Fruit fly (Drosophila melanogaster) whole organism, embryonic: Measurements from ENCODE around the gene Ir75d.

ENCODE experiments used
- ATbp ChIP-seq: fragments of 200-800 bp; sonication (Bioruptor generic); optimal IDR thresholded peaks from 2 replicates; lab custom pipeline; 2017; ENCODE audit warnings: missing biosample characterization, mild to moderate bottlenecking, missing genetic modification characterization, missing genetic modification reagents
- Abd-B ChIP-seq: fragments of 200-800 bp; sonication (Bioruptor generic); optimal IDR thresholded peaks from 2 replicates; lab custom pipeline; 2018; ENCODE audit warnings: missing biosample characterization, mild to moderate bottlenecking, missing genetic modification characterization, moderate library complexity
- Antp ChIP-seq: fragments of 200-800 bp; sonication (Bioruptor generic); optimal IDR thresholded peaks from 3 replicates; lab custom pipeline; 2016; ENCODE audit warnings: missing biosample characterization, missing genetic modification characterization
- Atf3 ChIP-seq: fragments of 200-800 bp; sonication (Bioruptor generic); optimal IDR thresholded peaks from 3 replicates; lab custom pipeline; 2016; ENCODE audit warnings: missing biosample characterization, missing genetic modification characterization
- B-H2 ChIP-seq: fragments of 200-800 bp; sonication (Bioruptor generic); optimal IDR thresholded peaks from 2 replicates; lab custom pipeline; 2018; ENCODE audit warnings: missing biosample characterization, mild to moderate bottlenecking, missing genetic modification characterization
- CG1024 ChIP-seq: fragments of 200-800 bp; sonication (Bioruptor generic); IDR thresholded peaks from 2 replicates; pipeline ENCODE4 v1.3.6; 2022; ENCODE audit warnings: missing biosample characterization, missing genetic modification characterization
- CG10959 ChIP-seq: fragments of 200-800 bp; sonication (Bioruptor generic); IDR thresholded peaks from 2 replicates; pipeline ENCODE4 v1.3.6; 2022; ENCODE audit warnings: missing biosample characterization, missing genetic modification characterization
- CG12391 ChIP-seq: fragments of 200-800 bp; sonication (Bioruptor generic); optimal IDR thresholded peaks from 3 replicates; lab custom pipeline; 2018; ENCODE audit warnings: missing biosample characterization, mild to moderate bottlenecking, missing genetic modification characterization, moderate library complexity
- CG16815 ChIP-seq: fragments of 200-800 bp; sonication (Bioruptor generic); optimal IDR thresholded peaks from 3 replicates; lab custom pipeline; 2017; ENCODE audit warnings: missing biosample characterization, mild to moderate bottlenecking, missing genetic modification characterization
- CG16863 ChIP-seq: fragments of 200-800 bp; sonication (Bioruptor generic); optimal IDR thresholded peaks from 3 replicates; lab custom pipeline; 2016; ENCODE audit warnings: missing biosample characterization, missing genetic modification characterization
- CG17186 ChIP-seq: fragments of 200-800 bp; sonication (Bioruptor generic); optimal IDR thresholded peaks from 3 replicates; lab custom pipeline; 2017; ENCODE audit warnings: missing biosample characterization, missing genetic modification reagents, missing genetic modification characterization
- CG30020 ChIP-seq: fragments of 200-800 bp; optimal IDR thresholded peaks from 2 replicates; lab custom pipeline; 2019; ENCODE audit warnings: missing biosample characterization, mild to moderate bottlenecking, missing genetic modification characterization, moderate library complexity
- CG31224 ChIP-seq: fragments of 200-800 bp; sonication (Bioruptor generic); IDR thresholded peaks from 2 replicates; pipeline ENCODE4 v1.3.6; 2022; ENCODE audit warnings: missing biosample characterization, missing genetic modification characterization
- CG32772 ChIP-seq: fragments of 200-800 bp; sonication (Bioruptor generic); IDR thresholded peaks from 2 replicates; pipeline ENCODE4 v1.3.6; 2022; ENCODE audit warnings: missing biosample characterization, missing genetic modification characterization
- CG4424 ChIP-seq: fragments of 200-800 bp; sonication (Bioruptor generic); optimal IDR thresholded peaks from 3 replicates; lab custom pipeline; 2016; ENCODE audit warnings: missing biosample characterization, missing genetic modification characterization
- CG4820 ChIP-seq: fragments of 200-800 bp; sonication (Bioruptor generic); optimal IDR thresholded peaks from 3 replicates; lab custom pipeline; 2016; ENCODE audit warnings: missing biosample characterization, missing genetic modification characterization
- CG5180 ChIP-seq: fragments of 200-800 bp; sonication (Bioruptor generic); optimal IDR thresholded peaks from 3 replicates; lab custom pipeline; 2017; ENCODE audit warnings: missing biosample characterization, missing genetic modification characterization, mild to moderate bottlenecking, moderate library complexity, missing genetic modification reagents
- CG5245 ChIP-seq: fragments of 200-800 bp; sonication (Bioruptor generic); optimal IDR thresholded peaks from 3 replicates; lab custom pipeline; 2016; ENCODE audit warnings: missing biosample characterization, missing genetic modification characterization
- CG6683 ChIP-seq: fragments of 200-800 bp; sonication (Bioruptor generic); optimal IDR thresholded peaks from 2 replicates; lab custom pipeline; 2017; ENCODE audit warnings: missing biosample characterization, mild to moderate bottlenecking, missing genetic modification characterization, missing genetic modification reagents
- CG7357 ChIP-seq: fragments of 200-800 bp; sonication (Bioruptor generic); IDR thresholded peaks from 3 replicates; pipeline ENCODE4 v1.3.6; 2022; ENCODE audit warnings: missing biosample characterization, missing genetic modification characterization
- CG9727 ChIP-seq: fragments of 200-800 bp; sonication (Bioruptor generic); optimal IDR thresholded peaks from 3 replicates; lab custom pipeline; 2017; ENCODE audit warnings: missing biosample characterization, mild to moderate bottlenecking, missing genetic modification characterization
- CHES-1-like ChIP-seq: fragments of 200-800 bp; sonication (Bioruptor generic); optimal IDR thresholded peaks from 2 replicates; lab custom pipeline; 2016; ENCODE audit warnings: missing biosample characterization, missing genetic modification characterization
- CoRest ChIP-seq: fragments of 200-800 bp; sonication (Bioruptor generic); optimal IDR thresholded peaks from 3 replicates; lab custom pipeline; 2018; ENCODE audit warnings: missing biosample characterization, mild to moderate bottlenecking, missing genetic modification characterization, moderate library complexity
- D19A ChIP-seq: fragments of 200-800 bp; optimal IDR thresholded peaks from 3 replicates; lab custom pipeline; 2019; ENCODE audit warnings: missing biosample characterization, mild to moderate bottlenecking, missing genetic modification characterization, moderate library complexity
- Dad ChIP-seq: fragments of 200-800 bp; sonication (Bioruptor generic); optimal IDR thresholded peaks from 3 replicates; lab custom pipeline; 2016; ENCODE audit warnings: missing biosample characterization, missing genetic modification characterization
- E2f2 ChIP-seq: fragments of 200-800 bp; sonication (Bioruptor generic); IDR thresholded peaks from 2 replicates; pipeline ENCODE4 v1.3.6; 2022; ENCODE audit warnings: missing biosample characterization, missing genetic modification characterization
- ERR ChIP-seq: fragments of 200-800 bp; sonication (Bioruptor generic); optimal IDR thresholded peaks from 2 replicates; lab custom pipeline; 2016; ENCODE audit warnings: missing biosample characterization, missing genetic modification characterization
- Hmr ChIP-seq: fragments of 200-800 bp; sonication (Bioruptor generic); optimal IDR thresholded peaks from 3 replicates; lab custom pipeline; 2017; ENCODE audit warnings: mild to moderate bottlenecking, missing biosample characterization, missing genetic modification reagents, missing genetic modification characterization
- Kr ChIP-seq: fragments of 200-800 bp; sonication (Bioruptor generic); optimal IDR thresholded peaks from 2 replicates; lab custom pipeline; 2017; ENCODE audit warnings: missing biosample characterization, mild to moderate bottlenecking, missing genetic modification characterization
- Scr ChIP-seq: fragments of 200-800 bp; sonication (Bioruptor generic); IDR thresholded peaks from 2 replicates; pipeline ENCODE4 v1.3.6; 2022; ENCODE audit warnings: missing biosample characterization, missing genetic modification characterization; ENCODE audit not compliant: partially characterized antibody
- Tbp ChIP-seq: fragments of >200 bp; optimal IDR thresholded peaks from 2 replicates; lab custom pipeline; 2018; ENCODE audit warnings: missing biosample characterization, missing genetic modification characterization
- ash1 ChIP-seq: fragments of 200-800 bp; sonication (Bioruptor generic); optimal IDR thresholded peaks from 2 replicates; lab custom pipeline; 2018; ENCODE audit warnings: missing biosample characterization, mild to moderate bottlenecking, missing genetic modification characterization
- bsh ChIP-seq, 2 experiments: fragments of 200-800 bp; sonication (Bioruptor generic); optimal IDR thresholded peaks; 2 replicates each; lab custom pipeline; 2017 to 2018; ENCODE audit warnings: mild to moderate bottlenecking in 2 of 2, missing biosample characterization in 2 of 2, missing genetic modification characterization in 2 of 2, moderate library complexity in 1 of 2
- ci ChIP-seq: fragments of 200-800 bp; sonication (Bioruptor generic); IDR thresholded peaks from 3 replicates; pipeline ENCODE4 v1.3.6; 2022; ENCODE audit warnings: missing biosample characterization, missing genetic modification characterization
- da ChIP-seq: fragments of 200-800 bp; sonication (Bioruptor generic); optimal IDR thresholded peaks from 2 replicates; lab custom pipeline; 2016; ENCODE audit warnings: missing biosample characterization, missing genetic modification characterization
- h ChIP-seq: fragments of >200 bp; optimal IDR thresholded peaks from 2 replicates; lab custom pipeline; 2017
- insv ChIP-seq, 2 experiments: fragments of 200-800 bp; sonication (Bioruptor generic); optimal IDR thresholded peaks; 3 replicates each; lab custom pipeline; 2016 to 2018; ENCODE audit warnings: missing biosample characterization in 2 of 2, missing genetic modification characterization in 2 of 2
- inv ChIP-seq: fragments of 200-800 bp; sonication (Bioruptor generic); IDR thresholded peaks from 2 replicates; pipeline ENCODE4 v1.3.6; 2022; ENCODE audit warnings: missing biosample characterization, missing genetic modification characterization; ENCODE audit not compliant: partially characterized antibody
- jigr1 ChIP-seq: fragments of 200-800 bp; sonication (Bioruptor generic); IDR thresholded peaks from 3 replicates; pipeline ENCODE4 v1.3.6; 2022; ENCODE audit warnings: missing biosample characterization, missing genetic modification characterization
- lov ChIP-seq, 2 experiments: fragments of 200-800 bp in 1 of 2; fragments of >200 bp in 1 of 2; sonication (Bioruptor generic) in 1 of 2; IDR thresholded peaks in 1 of 2; optimal IDR thresholded peaks in 1 of 2; 2 replicates in 1 of 2; 3 replicates in 1 of 2; pipeline versions ENCODE4 v1.3.6 to Lab custom; 2017 to 2022; ENCODE audit warnings: missing biosample characterization in 1 of 2, missing genetic modification characterization in 1 of 2
- mld ChIP-seq: fragments of 200-800 bp; sonication (Bioruptor generic); IDR thresholded peaks from 3 replicates; pipeline ENCODE4 v1.3.6; 2022; ENCODE audit warnings: missing biosample characterization, missing genetic modification characterization; ENCODE audit not compliant: partially characterized antibody
- otp ChIP-seq: fragments of 200-800 bp; sonication (Bioruptor generic); IDR thresholded peaks from 3 replicates; pipeline ENCODE4, ENCODE4 v1.3.6; 2022; ENCODE audit warnings: missing biosample characterization, missing genetic modification characterization
- pnt ChIP-seq: fragments of 200-800 bp; sonication (Bioruptor generic); optimal IDR thresholded peaks from 3 replicates; lab custom pipeline; 2016; ENCODE audit warnings: missing biosample characterization, missing genetic modification characterization
- pum ChIP-seq: fragments of 200-800 bp; sonication (Bioruptor generic); optimal IDR thresholded peaks from 2 replicates; lab custom pipeline; 2016; ENCODE audit warnings: missing biosample characterization, missing genetic modification characterization
- tio ChIP-seq: fragments of 200-800 bp; sonication (Bioruptor generic); optimal IDR thresholded peaks from 2 replicates; lab custom pipeline; 2017; ENCODE audit warnings: missing biosample characterization, missing genetic modification characterization, inconsistent platforms
- ttk ChIP-seq: fragments of 200-800 bp; sonication (Bioruptor generic); IDR thresholded peaks from 2 replicates; pipeline ENCODE4 v2.1.2; 2022; ENCODE audit warnings: missing biosample characterization, missing genetic modification characterization
- unc-4 ChIP-seq: fragments of 200-800 bp; sonication (Bioruptor generic); IDR thresholded peaks from 2 replicates; pipeline ENCODE4 v1.3.6; 2022; ENCODE audit warnings: missing biosample characterization, missing genetic modification characterization; ENCODE audit not compliant: partially characterized antibody
- vnd ChIP-seq: fragments of 200-800 bp; sonication (Bioruptor generic); IDR thresholded peaks from 3 replicates; pipeline ENCODE4 v1.3.6; 2022; ENCODE audit warnings: missing biosample characterization, missing genetic modification characterization; ENCODE audit not compliant: partially characterized antibody
- wdn ChIP-seq: fragments of 200-800 bp; sonication (Bioruptor generic); IDR thresholded peaks from 2 replicates; pipeline ENCODE4 v1.3.6; 2022; ENCODE audit warnings: missing biosample characterization, missing genetic modification characterization
- wek ChIP-seq: fragments of 200-800 bp; sonication (Bioruptor generic); optimal IDR thresholded peaks from 3 replicates; lab custom pipeline; 2018; ENCODE audit warnings: missing biosample characterization, mild to moderate bottlenecking, missing genetic modification characterization, moderate library complexity

The Ir75d gene

dm6 chr3L:18898770-18899278 is 12.2 kb downstream of the Ir75d start, which contains the start of gene RpL26 (continued):
- TF ChIP-seq CG7357 (GFP tag; lab: Robert Waterston, UW) (peak; percentile 76), ATbp (GFP tag; lab: Kevin White, UChicago) (no peak), insv (GFP tag; optimal IDR thresholded peaks at IDR 0.05; lab: Kevin White, UChicago) (peak; percentile 94 to 99), Atf3 (GFP tag; lab: Kevin White, UChicago) (peak; percentile 83), CG5245 (GFP tag; lab: Kevin White, UChicago) (peak; percentile 11), h (lab: Kevin White, UChicago) (no peak), unc-4 (peak; percentile 94), wdn (GFP tag; lab: Robert Waterston, UW) (no peak), CG32772 (GFP tag; lab: Robert Waterston, UW) (peak; percentile 50), ci (GFP tag; lab: Robert Waterston, UW) (peak; percentile 38; the same call in 2 of the 3 replicates), Antp (GFP tag; lab: Kevin White, UChicago) (peak; percentile 75), CG16815 (GFP tag; lab: Kevin White, UChicago) (peak; percentile 65), CG16863 (GFP tag; lab: Kevin White, UChicago) (peak; percentile 56), CG30020 (tag; lab: Kevin White, UChicago) (peak; percentile 77), CG4424 (peak; percentile 58), lov (optimal IDR thresholded peaks at IDR 0.05; lab: Kevin White, UChicago) (no peak), lov (GFP tag; IDR thresholded peaks at IDR 0.05; lab: Robert Waterston, UW) (0 out of 3 replicates have a peak, but pooled peaks have one; percentile 21), ash1 (GFP tag; lab: Kevin White, UChicago) (no peak), pum (GFP tag; lab: Kevin White, UChicago) (peak; percentile 88), CG6683 (GFP tag; lab: Kevin White, UChicago) (no peak), vnd (peak; percentile 98), CHES-1-like (GFP tag; lab: Kevin White, UChicago) (peak; percentile 82), CG12391 (peak; percentile 83), B-H2 (GFP tag; lab: Kevin White, UChicago) (peak; percentile 83), CG31224 (peak; percentile 53), da (GFP tag; lab: Kevin White, UChicago) (peak; percentile 80), jigr1 (GFP tag; lab: Robert Waterston, UW) (no peak), Tbp (GFP tag; lab: Kevin White, UChicago) (no peak), wek (GFP tag; lab: Kevin White, UChicago) (peak; percentile 15), ttk (GFP tag; lab: Robert Waterston, UW) (peak; percentile 42; the same call in 1 of the 2 replicates), Hmr (GFP tag; lab: Kevin White, UChicago) (no peak), CG1024 (GFP tag; lab: Robert Waterston, UW) (no peak), CoRest (tag; lab: Kevin White, UChicago) (peak; percentile 90), CG10959 (GFP tag; lab: Robert Waterston, UW) (peak; percentile 46; the same call in 1 of the 2 replicates), Abd-B (GFP tag; lab: Kevin White, UChicago) (peak; percentile 61), E2f2 (GFP tag; lab: Robert Waterston, UW) (no peak; the same call in none of the 2 replicates), Dad (GFP tag; lab: Kevin White, UChicago) (peak; percentile 72), Scr (GFP tag; lab: Robert Waterston, UW) (peak; percentile 99), inv (GFP tag; lab: Robert Waterston, UW) (peak; percentile 98), CG17186 (GFP tag; lab: Kevin White, UChicago) (peak; percentile 56), ERR (peak; percentile 26), otp (GFP tag; lab: Robert Waterston, UW) (0 out of 3 replicates have a peak, but pooled peaks have one; percentile 63), D19A (tag; lab: Kevin White, UChicago) (peak; percentile 9), CG4820 (GFP tag; lab: Kevin White, UChicago) (peak; percentile 37), pnt (GFP tag; lab: Kevin White, UChicago) (peak; percentile 78), CG5180 (GFP tag; lab: Kevin White, UChicago) (no peak), Kr (GFP tag; lab: Kevin White, UChicago) (no peak), tio (GFP tag; lab: Kevin White, UChicago) (no peak), mld (GFP tag; lab: Robert Waterston, UW) (peak; percentile 90), bsh (GFP tag; optimal IDR thresholded peaks at IDR 0.05; lab: Kevin White, UChicago) (peak; percentile 29 to 48), CG9727 (GFP tag; lab: Kevin White, UChicago) (peak; percentile 88)
